Worm (Caenorhabditis elegans): Measurements from ENCODE around the gene npr-19.

ce11 chrX:777421-777820 lies 41.9 kb upstream of the npr-19 start, which contains the start of gene nas-15:
- TF ChIP-seq nhr-28 (tag; optimal IDR thresholded peaks at IDR 0.05) = no peak
- no peak for TF ChIP-seq mep-1 (tag; optimal IDR thresholded peaks at IDR 0.05)
